Fruit fly (Drosophila melanogaster) Kc167 (cell line): ENCODE results near the gene Dhc1.

Experiments used
- Myc ChIP-seq: fragments of >200 bp; optimal IDR thresholded peaks from 2 replicates; lab custom pipeline; 2017; ENCODE audit warnings: missing external identifiers
- Sin3A ChIP-seq: fragments of >200 bp; optimal IDR thresholded peaks from 2 replicates; lab custom pipeline; 2018; ENCODE audit warnings: missing external identifiers
- h ChIP-seq: fragments of >200 bp; optimal IDR thresholded peaks from 3 replicates; lab custom pipeline; 2018; ENCODE audit warnings: missing external identifiers
- insv ChIP-seq: fragments of >200 bp; optimal IDR thresholded peaks from 3 replicates; lab custom pipeline; 2018; ENCODE audit warnings: missing external identifiers
- psq ChIP-seq: fragments of >200 bp; optimal IDR thresholded peaks from 2 replicates; lab custom pipeline; 2017; ENCODE audit warnings: missing external identifiers

dm6 chr3R:9604445-9605020 lies 69.9 kb downstream of the Dhc1 start:
- TF ChIP-seq h (lab: Kevin White, UChicago) (no peak), insv (lab: Kevin White, UChicago) (no peak), Sin3A (lab: Kevin White, UChicago) (no peak), Myc (lab: Kevin White, UChicago) (no peak), psq (no peak)
